Worm (Caenorhabditis elegans): ENCODE results near the gene nhr-4.

Gene nhr-4

ce11 chrIV:9873837-9874236 is 5.3 kb upstream of the nhr-4 start (continued):
- no peak for TF ChIP-seq nhr-11 (tag; optimal IDR thresholded peaks at IDR 0.05)

DNA sequence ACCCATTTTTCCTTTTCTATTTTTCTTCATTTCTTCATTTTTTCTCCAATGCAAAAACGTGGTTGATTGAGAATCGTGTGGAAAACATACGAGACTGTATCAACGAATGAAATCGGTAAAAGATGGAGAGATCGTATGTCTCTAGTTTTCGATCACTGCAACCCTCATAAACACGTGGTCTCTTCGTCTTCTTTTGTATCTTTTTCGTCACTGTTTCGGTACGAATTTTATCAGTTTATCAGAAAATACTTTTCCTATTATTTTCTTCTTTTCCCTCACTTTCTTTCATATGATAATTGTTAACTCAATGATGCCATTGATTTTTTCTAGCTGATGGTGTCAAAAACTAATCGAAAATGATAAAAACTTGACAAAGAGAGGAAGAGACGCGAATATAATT is 3.5 kb upstream of the nhr-4 start:
- peak; percentile 81 for TF ChIP-seq nhr-25 (tag; optimal IDR thresholded peaks at IDR 0.05)
- TF ChIP-seq mdl-1 (tag; optimal IDR thresholded peaks at IDR 0.05): peak in 1 of 2 experiments; percentile 47
- peak; percentile 45 for TF ChIP-seq ztf-4 (tag; optimal IDR thresholded peaks at IDR 0.05)
- no peak for TF ChIP-seq unc-39 (tag; optimal IDR thresholded peaks at IDR 0.05)
- peak; percentile 40 for TF ChIP-seq gmeb-1 (tag; optimal IDR thresholded peaks at IDR 0.05)
- no peak for TF ChIP-seq nhr-10 (tag; optimal IDR thresholded peaks at IDR 0.05)
- peak; percentile 53 for TF ChIP-seq crh-2 (tag; optimal IDR thresholded peaks at IDR 0.05)
- peak; percentile 37 for TF ChIP-seq nhr-129 (tag; optimal IDR thresholded peaks at IDR 0.05)
- TF ChIP-seq egl-27 (tag; optimal IDR thresholded peaks at IDR 0.05): no peak
- no peak for TF ChIP-seq unc-62 (GFP tag; optimal IDR thresholded peaks at IDR 0.05)
- no peak for TF ChIP-seq ama-1 (optimal IDR thresholded peaks at IDR 0.05)
- TF ChIP-seq alr-1 (tag; optimal IDR thresholded peaks at IDR 0.05): no peak
- TF ChIP-seq blmp-1 (tag; optimal IDR thresholded peaks at IDR 0.05; ENCODE audit: insufficient read depth): peak; percentile 79
- TF ChIP-seq fos-1 (tag; optimal IDR thresholded peaks at IDR 0.05): peak; percentile 95
- no peak for TF ChIP-seq ZK546.5 (tag; optimal IDR thresholded peaks at IDR 0.05)
- peak in 1 of 2 experiments; percentile 38 for TF ChIP-seq lsy-2 (tag; optimal IDR thresholded peaks at IDR 0.05)
- no peak for TF ChIP-seq aly-2 (tag; optimal IDR thresholded peaks at IDR 0.05)
- TF ChIP-seq snpc-4 (tag; optimal IDR thresholded peaks at IDR 0.05): no peak
- no peak for TF ChIP-seq F13H6.1 (tag; optimal IDR thresholded peaks at IDR 0.05)
- no peak for TF ChIP-seq sem-4 (tag; optimal IDR thresholded peaks at IDR 0.05)
- no peak for TF ChIP-seq R02D3.7 (tag; optimal IDR thresholded peaks at IDR 0.05)
- no peak for TF ChIP-seq zag-1 (tag; optimal IDR thresholded peaks at IDR 0.05)
- TF ChIP-seq nhr-21 (tag; optimal IDR thresholded peaks at IDR 0.05): peak; percentile 75
- peak; percentile 54 for TF ChIP-seq sma-3 (GFP tag; optimal IDR thresholded peaks at IDR 0.05)
- peak; percentile 91 for TF ChIP-seq sma-9 (GFP tag; optimal IDR thresholded peaks at IDR 0.05)
- no peak for TF ChIP-seq sma-9 (tag; optimal IDR thresholded peaks at IDR 0.05)
- TF ChIP-seq ztf-11 (tag; optimal IDR thresholded peaks at IDR 0.05): no peak
- TF ChIP-seq nhr-237 (tag; optimal IDR thresholded peaks at IDR 0.05): no peak

DNA sequence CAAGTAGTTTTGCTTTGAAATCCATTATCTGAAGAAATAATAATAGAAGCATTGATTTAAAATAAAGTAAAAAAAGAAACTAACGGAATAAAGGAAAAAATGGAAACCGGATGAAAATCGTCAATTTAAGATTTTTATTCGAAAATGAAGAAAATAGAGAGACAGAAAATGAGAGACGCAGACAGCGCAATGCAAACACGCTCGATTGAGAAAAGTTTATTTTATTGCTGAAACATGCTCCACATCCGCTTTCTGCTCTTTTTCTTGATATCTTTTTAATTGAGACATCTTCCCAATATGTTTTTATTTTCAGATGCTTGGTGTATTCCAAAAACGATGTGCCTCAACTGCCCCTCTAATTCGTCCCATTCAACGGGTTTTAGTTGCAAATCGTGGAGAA is 5.1 kb downstream of the nhr-4 start, which contains the start of the genes prp-18 and mccc-1:
TSS of gene prp-18 (minus strand) at position 127 of the 400 bp plus-strand sequence.
TSS of gene mccc-1 (plus strand) at position 314 of the 400 bp plus-strand sequence.
- TF ChIP-seq C34F6.9 (tag; optimal IDR thresholded peaks at IDR 0.05): peak; percentile 90
- TF ChIP-seq gmeb-1 (tag; optimal IDR thresholded peaks at IDR 0.05): peak; percentile 21
- TF ChIP-seq unc-55 (GFP tag; optimal IDR thresholded peaks at IDR 0.05): peak; percentile 82
- TF ChIP-seq lin-39 (tag; optimal IDR thresholded peaks at IDR 0.05): no peak
- peak; percentile 47 for TF ChIP-seq fos-1 (tag; optimal IDR thresholded peaks at IDR 0.05)
- peak; percentile 11 for TF ChIP-seq sem-4 (tag; optimal IDR thresholded peaks at IDR 0.05)
- TF ChIP-seq crh-2 (tag; optimal IDR thresholded peaks at IDR 0.05): peak; percentile 60
- TF ChIP-seq nhr-129 (tag; optimal IDR thresholded peaks at IDR 0.05): peak; percentile 51
- TF ChIP-seq sma-9 (GFP tag; optimal IDR thresholded peaks at IDR 0.05): peak; percentile 23
- TF ChIP-seq sma-9 (tag; optimal IDR thresholded peaks at IDR 0.05): no peak
- TF ChIP-seq lin-13 (GFP tag; optimal IDR thresholded peaks at IDR 0.05): no peak
- TF ChIP-seq sma-3 (GFP tag; optimal IDR thresholded peaks at IDR 0.05): no peak

DNA sequence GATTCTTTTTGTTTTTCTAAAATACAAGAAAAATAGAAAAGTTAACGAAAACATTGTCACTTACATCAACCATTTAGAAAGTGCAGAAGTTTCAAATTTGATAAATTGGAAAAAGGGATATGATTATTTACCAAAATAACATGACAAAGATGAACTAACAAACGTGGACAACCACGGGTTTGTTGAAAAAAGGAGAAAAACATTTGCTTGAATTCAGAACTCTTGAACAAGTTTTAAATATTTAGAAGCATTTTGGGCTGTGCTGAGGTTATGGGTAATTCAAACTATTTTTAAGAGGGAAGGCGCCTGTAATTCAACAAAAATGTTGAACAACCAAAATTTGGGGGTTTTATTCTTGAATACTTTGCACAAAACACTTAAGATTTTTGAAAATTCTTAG is 10.7 kb downstream of the nhr-4 start, which contains the start of gene ttbk-3:
TSS of gene ttbk-3 (minus strand) at position 101 of the 400 bp plus-strand sequence.
- TF ChIP-seq aly-2 (tag; optimal IDR thresholded peaks at IDR 0.05) (no peak), mab-5 (tag; optimal IDR thresholded peaks at IDR 0.05) (no peak), sma-9 (GFP tag; optimal IDR thresholded peaks at IDR 0.05) (no peak), sma-9 (tag; optimal IDR thresholded peaks at IDR 0.05) (no peak), peb-1 (tag; optimal IDR thresholded peaks at IDR 0.05) (no peak), nhr-11 (tag; optimal IDR thresholded peaks at IDR 0.05) (no peak), ztf-1 (GFP tag; conservative IDR thresholded peaks at IDR 0.05) (no peak), ceh-16 (tag; optimal IDR thresholded peaks at IDR 0.05) (no peak), nhr-25 (tag; optimal IDR thresholded peaks at IDR 0.05) (no peak)

Measured in whole organism, L2 larva.